Fruit fly (Drosophila melanogaster) whole organism, embryonic: ENCODE measurements around the gene p23.

Experiments used
- CG11560 ChIP-seq: fragments of 200-800 bp; sonication (Bioruptor generic); IDR thresholded peaks from 3 replicates; pipeline ENCODE4 v1.3.6; 2022; ENCODE audit warnings: missing biosample characterization, missing genetic modification characterization
- CG6813 ChIP-seq: fragments of 200-800 bp; sonication (Bioruptor generic); optimal IDR thresholded peaks from 2 replicates; lab custom pipeline; 2017; ENCODE audit warnings: missing biosample characterization, missing genetic modification characterization, mild to moderate bottlenecking, moderate library complexity, missing genetic modification reagents
- CG7928 ChIP-seq: fragments of 200-800 bp; sonication (Bioruptor generic); optimal IDR thresholded peaks from 2 replicates; lab custom pipeline; 2017; ENCODE audit warnings: missing biosample characterization, mild to moderate bottlenecking, missing genetic modification characterization
- CG8924 ChIP-seq: fragments of 200-800 bp; optimal IDR thresholded peaks from 3 replicates; lab custom pipeline; 2019; ENCODE audit warnings: missing biosample characterization, mild to moderate bottlenecking, missing genetic modification characterization, moderate library complexity
- Neu2 ChIP-seq: fragments of 200-800 bp; sonication (Bioruptor generic); optimal IDR thresholded peaks from 3 replicates; lab custom pipeline; 2016; ENCODE audit warnings: missing biosample characterization, missing genetic modification characterization, borderline replicate concordance
- Xbp1 ChIP-seq: fragments of 200-800 bp; sonication (Bioruptor generic); optimal IDR thresholded peaks from 3 replicates; lab custom pipeline; 2016; ENCODE audit warnings: missing biosample characterization, mild to moderate bottlenecking, missing genetic modification characterization
- ems ChIP-seq: fragments of 200-800 bp; sonication (Bioruptor generic); optimal IDR thresholded peaks from 3 replicates; lab custom pipeline; 2016; ENCODE audit warnings: missing biosample characterization, missing genetic modification characterization
- kni ChIP-seq: fragments of 200-800 bp; sonication (Bioruptor generic); optimal IDR thresholded peaks from 3 replicates; lab custom pipeline; 2017; ENCODE audit warnings: mild to moderate bottlenecking, missing biosample characterization, missing genetic modification reagents, missing genetic modification characterization
- lbe ChIP-seq: fragments of 200-800 bp; sonication (Bioruptor generic); optimal IDR thresholded peaks from 2 replicates; lab custom pipeline; 2016; ENCODE audit warnings: missing biosample characterization, mild to moderate bottlenecking, missing genetic modification characterization
- peb ChIP-seq: fragments of 200-800 bp; sonication (Bioruptor generic); IDR thresholded peaks from 2 replicates; pipeline ENCODE4 v1.3.6; 2022; ENCODE audit warnings: missing biosample characterization, missing genetic modification characterization
- phol ChIP-seq: fragments of 200-800 bp; sonication (Bioruptor generic); optimal IDR thresholded peaks from 3 replicates; lab custom pipeline; 2018; ENCODE audit warnings: missing biosample characterization, mild to moderate bottlenecking, missing genetic modification characterization, moderate library complexity
- sob ChIP-seq: fragments of 200-800 bp; sonication (Bioruptor generic); IDR thresholded peaks from 2 replicates; pipeline ENCODE4 v1.3.6; 2022; ENCODE audit warnings: missing biosample characterization, missing genetic modification characterization
- tna ChIP-seq: fragments of 200-800 bp; sonication (Bioruptor generic); IDR thresholded peaks from 2 replicates; pipeline ENCODE4 v1.3.6; 2022; ENCODE audit warnings: missing biosample characterization, missing genetic modification characterization; ENCODE audit not compliant: partially characterized antibody
- tx ChIP-seq: fragments of 200-800 bp; sonication (Bioruptor generic); optimal IDR thresholded peaks from 2 replicates; lab custom pipeline; 2016; ENCODE audit warnings: missing biosample characterization, missing genetic modification characterization

DNA sequence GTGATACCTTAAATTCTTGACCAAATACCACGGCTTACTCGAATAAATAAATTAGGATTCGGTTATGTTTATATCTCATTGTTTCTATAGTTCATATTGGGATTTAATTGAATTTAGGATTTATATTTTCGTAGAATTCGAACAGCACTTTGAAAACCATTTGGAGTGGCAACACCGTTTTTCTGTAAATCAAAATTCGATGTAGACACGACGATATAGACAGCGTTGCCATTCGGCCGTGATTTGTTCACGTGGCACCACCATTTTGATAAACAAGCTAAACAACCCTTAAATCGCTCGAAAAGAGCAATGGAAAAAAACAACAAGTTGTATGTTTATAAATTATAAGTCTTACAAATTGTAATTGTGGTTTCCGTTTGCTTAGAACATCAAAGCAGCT, 49.1 kb upstream of the p23 start:
- peak; percentile 76 for TF ChIP-seq phol (tag; lab: Kevin White, UChicago)
- no peak for TF ChIP-seq CG6813
- no peak for TF ChIP-seq Neu2 (GFP tag; lab: Kevin White, UChicago)
- peak; percentile 33 for TF ChIP-seq lbe (GFP tag; lab: Kevin White, UChicago)
- TF ChIP-seq sob: no peak
- TF ChIP-seq CG11560: no peak
- no peak for TF ChIP-seq tx
- TF ChIP-seq kni (GFP tag; lab: Kevin White, UChicago): no peak
- TF ChIP-seq tna (GFP tag; lab: Robert Waterston, UW): no peak
- TF ChIP-seq Xbp1 (GFP tag; lab: Kevin White, UChicago): peak; percentile 24
- TF ChIP-seq ems (GFP tag; lab: Kevin White, UChicago): no peak
- peak; percentile 16 for TF ChIP-seq CG8924 (tag; lab: Kevin White, UChicago)
- TF ChIP-seq peb (GFP tag; lab: Robert Waterston, UW): no peak
- TF ChIP-seq CG7928 (GFP tag; lab: Kevin White, UChicago): no peak
